Fruit fly (Drosophila melanogaster) whole organism, adult: ENCODE data around the gene Dhc64C.

ENCODE experiments used
- CG11617 ChIP-seq: fragments of 200-800 bp; sonication (Bioruptor generic); optimal IDR thresholded peaks from 2 replicates; lab custom pipeline; 2017; ENCODE audit warnings: mild to moderate bottlenecking, missing biosample characterization, missing genetic modification reagents, missing genetic modification characterization
- CG1620 ChIP-seq: fragments of 200-800 bp; sonication (Bioruptor generic); optimal IDR thresholded peaks from 2 replicates; lab custom pipeline; 2016; ENCODE audit warnings: missing biosample characterization, missing genetic modification characterization
- Crg-1 ChIP-seq: fragments of 200-800 bp; sonication (Bioruptor generic); optimal IDR thresholded peaks from 2 replicates; lab custom pipeline; 2016; ENCODE audit warnings: missing biosample characterization, missing genetic modification characterization
- kay ChIP-seq: fragments of 200-800 bp; sonication (Bioruptor generic); peaks from one replicate; lab custom pipeline; 2016; ENCODE audit warnings: missing biosample characterization, missing genetic modification characterization, borderline replicate concordance
- ovo ChIP-seq: fragments of 200-800 bp; sonication (Bioruptor generic); optimal IDR thresholded peaks from 2 replicates; lab custom pipeline; 2016; ENCODE audit warnings: missing biosample characterization, missing genetic modification characterization
- toe ChIP-seq: fragments of 200-800 bp; sonication (Bioruptor generic); optimal IDR thresholded peaks from 2 replicates; lab custom pipeline; 2016; ENCODE audit warnings: missing biosample characterization, missing genetic modification characterization

DNA sequence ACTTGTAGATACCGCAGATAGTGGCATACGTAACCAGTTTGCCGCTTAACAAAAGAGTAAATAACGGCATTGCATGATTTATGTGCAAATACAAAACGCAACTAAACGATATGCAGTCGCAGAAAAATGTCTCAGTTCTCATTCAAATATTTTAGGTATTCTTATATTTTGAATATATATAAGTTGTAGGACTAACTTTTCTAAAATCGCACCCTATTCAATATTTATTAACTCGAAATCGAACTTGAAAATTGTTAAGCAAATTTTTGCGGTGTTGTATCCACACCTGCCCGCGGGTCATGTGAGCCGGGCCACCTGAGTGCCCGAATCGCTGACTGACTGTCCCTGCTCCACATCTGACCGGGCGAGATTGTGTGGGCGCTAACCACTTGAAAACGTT lies 22.6 kb upstream of the Dhc64C start:
- TF ChIP-seq kay (GFP tag; lab: Kevin White, UChicago) (no peak), toe (GFP tag; lab: Kevin White, UChicago) (no peak), CG11617 (no peak), CG1620 (no peak), ovo (GFP tag; lab: Kevin White, UChicago) (no peak), Crg-1 (GFP tag; lab: Kevin White, UChicago) (no peak)
